Fruit fly (Drosophila melanogaster): ENCODE data around the gene CG32371.

Gene CG32371

dm6 chr3L:7792775-7793174 lies 24.6 kb upstream of the CG32371 start:
- TF ChIP-seq N (GFP tag; optimal IDR thresholded peaks at IDR 0.05) (no peak), sage (GFP tag; optimal IDR thresholded peaks at IDR 0.05) (no peak), sv (GFP tag; optimal IDR thresholded peaks at IDR 0.05) (no peak), CrebA (GFP tag; optimal IDR thresholded peaks at IDR 0.05; ENCODE audit: borderline replicate concordance) (peak; percentile 15), pan (optimal IDR thresholded peaks at IDR 0.05) (no peak)

- TF ChIP-seq jim (GFP tag; optimal IDR thresholded peaks at IDR 0.05) (no peak), tai (GFP tag; optimal IDR thresholded peaks at IDR 0.05) (peak; percentile 84), Hnf4 (GFP tag; optimal IDR thresholded peaks at IDR 0.05) (peak; percentile 87), CG32264 (GFP tag; optimal IDR thresholded peaks at IDR 0.05) (peak; percentile 92), foxo (GFP tag; optimal IDR thresholded peaks at IDR 0.05) (peak; percentile 93 to 94), Jra (GFP tag; optimal IDR thresholded peaks at IDR 0.05) (peak; percentile 87), N (GFP tag; optimal IDR thresholded peaks at IDR 0.05) (no peak), dl (GFP tag; optimal IDR thresholded peaks at IDR 0.05; ENCODE audit: insufficient read depth in 1 of 2, partially characterized antibody in 2 of 2) (no peak), br (GFP tag; optimal IDR thresholded peaks at IDR 0.05) (peak; percentile 93), sv (GFP tag; optimal IDR thresholded peaks at IDR 0.05) (no peak), Rel (GFP tag; optimal IDR thresholded peaks at IDR 0.05) (peak; percentile 53), Rel (tag; optimal IDR thresholded peaks at IDR 0.05) (peak; percentile 62), GATAd (GFP tag; optimal IDR thresholded peaks at IDR 0.05) (peak; percentile 83), pan (optimal IDR thresholded peaks at IDR 0.05) (no peak), brk (GFP tag; optimal IDR thresholded peaks at IDR 0.05) (peak; percentile 88), Mio (GFP tag; optimal IDR thresholded peaks at IDR 0.05) (peak; percentile 73), Myc (optimal IDR thresholded peaks at IDR 0.05) (no peak), fru (GFP tag; optimal IDR thresholded peaks at IDR 0.05) (peak; percentile 90), OdsH (GFP tag; optimal IDR thresholded peaks at IDR 0.05) (peak; percentile 95), lola (GFP tag; optimal IDR thresholded peaks at IDR 0.05) (no peak), woc (GFP tag; optimal IDR thresholded peaks at IDR 0.05) (peak; percentile 87), Hr83 (GFP tag; optimal IDR thresholded peaks at IDR 0.05; ENCODE audit: poor library complexity, severe bottlenecking) (peak; percentile 31), CrebA (GFP tag; optimal IDR thresholded peaks at IDR 0.05; ENCODE audit: borderline replicate concordance) (no peak), Sp1 (GFP tag; optimal IDR thresholded peaks at IDR 0.05) (peak; percentile 97), usp (GFP tag; optimal IDR thresholded peaks at IDR 0.05) (no peak), dmrt93B (GFP tag; optimal IDR thresholded peaks at IDR 0.05) (peak; percentile 90), CG9705 (GFP tag; optimal IDR thresholded peaks at IDR 0.05) (peak; percentile 85), Abd-B (GFP tag; optimal IDR thresholded peaks at IDR 0.05) (no peak), psq (GFP tag; optimal IDR thresholded peaks at IDR 0.05) (peak; percentile 94), dsf (GFP tag; optimal IDR thresholded peaks at IDR 0.05; ENCODE audit: borderline replicate concordance) (peak; percentile 77), rgr (GFP tag; optimal IDR thresholded peaks at IDR 0.05) (peak; percentile 96), ey (GFP tag; optimal IDR thresholded peaks at IDR 0.05) (peak; percentile 96), HLH106 (tag; optimal IDR thresholded peaks at IDR 0.05) (peak; percentile 93), h (GFP tag; optimal IDR thresholded peaks at IDR 0.05) (peak; percentile 97), sage (GFP tag; optimal IDR thresholded peaks at IDR 0.05) (peak; percentile 81), Dif (GFP tag; optimal IDR thresholded peaks at IDR 0.05; ENCODE audit: partially characterized antibody) (no peak), Vsx2 (GFP tag; optimal IDR thresholded peaks at IDR 0.05; ENCODE audit: partially characterized antibody) (peak; percentile 80)
Measured at dm6 chr3L:7792249-7792648, 24.1 kb upstream of the CG32371 start.

- no peak for TF ChIP-seq pan (optimal IDR thresholded peaks at IDR 0.05)
- TF ChIP-seq tai (GFP tag; optimal IDR thresholded peaks at IDR 0.05), result no peak
- no peak for TF ChIP-seq brk (GFP tag; optimal IDR thresholded peaks at IDR 0.05)
- no peak for TF ChIP-seq sv (GFP tag; optimal IDR thresholded peaks at IDR 0.05)
- no peak for TF ChIP-seq HLH106 (tag; optimal IDR thresholded peaks at IDR 0.05)
- no peak for TF ChIP-seq CG32264 (GFP tag; optimal IDR thresholded peaks at IDR 0.05)
- TF ChIP-seq rgr (GFP tag; optimal IDR thresholded peaks at IDR 0.05), result no peak
- no peak for TF ChIP-seq Rel (GFP tag; optimal IDR thresholded peaks at IDR 0.05)
- no peak for TF ChIP-seq Rel (tag; optimal IDR thresholded peaks at IDR 0.05)
- TF ChIP-seq Hnf4 (GFP tag; optimal IDR thresholded peaks at IDR 0.05), result no peak
- TF ChIP-seq Mio (GFP tag; optimal IDR thresholded peaks at IDR 0.05), result no peak
- no peak for TF ChIP-seq lola (GFP tag; optimal IDR thresholded peaks at IDR 0.05)
- no peak for TF ChIP-seq N (GFP tag; optimal IDR thresholded peaks at IDR 0.05)
- no peak for TF ChIP-seq CrebA (GFP tag; optimal IDR thresholded peaks at IDR 0.05; ENCODE audit: borderline replicate concordance)
- no peak for TF ChIP-seq jim (GFP tag; optimal IDR thresholded peaks at IDR 0.05)
Measured at dm6 chr3L:7790224-7790623, 22.1 kb upstream of the CG32371 start.

Data from whole organism, wandering third instar larva.